Worm (Caenorhabditis elegans): Measurements from ENCODE around the gene srw-34.
"Not testable (repeated sequence)": the region's sequence is repeated elsewhere in the genome, so short reads cannot be mapped to it uniquely, and the experiment has no call there.

srw-34 gene

DNA sequence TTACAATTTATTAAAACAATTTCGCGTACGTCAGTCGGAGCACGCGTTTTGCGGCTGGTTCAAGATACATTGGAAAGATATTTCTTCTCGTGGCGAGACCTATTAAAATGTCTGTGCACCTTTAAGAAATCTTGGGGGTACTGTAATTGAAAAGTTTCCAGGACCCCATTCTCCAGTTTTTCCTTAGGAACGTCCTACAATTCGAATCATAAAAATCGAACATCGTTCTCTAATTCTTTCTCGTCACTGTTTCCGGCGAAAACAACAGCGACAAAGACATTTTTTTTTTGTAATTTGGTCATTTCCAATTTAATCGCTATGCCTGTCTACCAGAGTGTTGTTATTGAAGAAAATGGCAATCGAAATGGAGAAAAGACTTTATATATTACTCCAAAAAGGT is 14.6 kb upstream of the srw-34 start, which contains the start of gene Y32B12B.1:
Gene Y32B12B.1 (plus strand): TSS at position 301 of the 400 bp plus-strand sequence.
- no peak for TF ChIP-seq alr-1 (tag; optimal IDR thresholded peaks at IDR 0.05)
- TF ChIP-seq ceh-16 (tag; optimal IDR thresholded peaks at IDR 0.05), result no peak
- no peak for TF ChIP-seq dmd-4 (tag; optimal IDR thresholded peaks at IDR 0.05)
- TF ChIP-seq gmeb-1 (tag; optimal IDR thresholded peaks at IDR 0.05), result no peak
- no peak for TF ChIP-seq unc-39 (tag; optimal IDR thresholded peaks at IDR 0.05)
- TF ChIP-seq zag-1 (tag; optimal IDR thresholded peaks at IDR 0.05), result no peak
- no peak for TF ChIP-seq ceh-82 (tag; optimal IDR thresholded peaks at IDR 0.05)
- no peak for TF ChIP-seq R02D3.7 (tag; optimal IDR thresholded peaks at IDR 0.05)
- TF ChIP-seq C34F6.9 (tag; optimal IDR thresholded peaks at IDR 0.05), result no peak
- TF ChIP-seq lin-11 (tag; optimal IDR thresholded peaks at IDR 0.05), result no peak
- no peak for TF ChIP-seq sma-9 (GFP tag; optimal IDR thresholded peaks at IDR 0.05)
- TF ChIP-seq sma-9 (tag; optimal IDR thresholded peaks at IDR 0.05), result no peak
- TF ChIP-seq unc-62 (GFP tag; optimal IDR thresholded peaks at IDR 0.05), result no peak
- TF ChIP-seq nhr-25 (tag; optimal IDR thresholded peaks at IDR 0.05), result no peak
- TF ChIP-seq nhr-11 (tag; optimal IDR thresholded peaks at IDR 0.05), result no peak

DNA sequence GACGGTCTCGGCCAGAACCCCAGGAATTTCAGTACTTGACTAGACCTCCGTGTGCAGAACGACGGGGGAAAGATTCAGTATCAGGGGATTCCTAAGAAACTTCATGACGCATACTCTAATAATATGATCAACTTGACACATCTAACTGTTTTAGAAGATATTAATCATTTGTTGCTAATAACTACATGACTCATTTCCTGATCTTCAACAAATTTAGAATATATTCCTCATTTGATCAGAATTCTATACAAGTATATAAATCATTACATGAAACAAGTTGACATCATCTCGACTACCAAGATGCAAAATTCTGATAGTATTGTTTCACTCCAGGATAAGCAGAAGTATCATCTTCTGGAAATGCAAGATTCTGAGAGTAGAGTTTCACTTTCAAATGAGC is 13.0 kb upstream of the srw-34 start, which contains the start of gene Y32B12B.8:
Gene Y32B12B.8 (plus strand): TSS at position 301 of the 400 bp plus-strand sequence.
- TF ChIP-seq mbf-1 (tag; optimal IDR thresholded peaks at IDR 0.05), result no peak
- no peak for TF ChIP-seq peb-1 (tag; optimal IDR thresholded peaks at IDR 0.05)
- TF ChIP-seq elt-1 (tag; optimal IDR thresholded peaks at IDR 0.05), result no peak
- TF ChIP-seq nhr-23 (tag; optimal IDR thresholded peaks at IDR 0.05), result no peak
- no peak for TF ChIP-seq mab-5 (tag; optimal IDR thresholded peaks at IDR 0.05)
- no peak for TF ChIP-seq lin-13 (GFP tag; optimal IDR thresholded peaks at IDR 0.05)
- no peak for TF ChIP-seq lin-11 (tag; optimal IDR thresholded peaks at IDR 0.05)

DNA sequence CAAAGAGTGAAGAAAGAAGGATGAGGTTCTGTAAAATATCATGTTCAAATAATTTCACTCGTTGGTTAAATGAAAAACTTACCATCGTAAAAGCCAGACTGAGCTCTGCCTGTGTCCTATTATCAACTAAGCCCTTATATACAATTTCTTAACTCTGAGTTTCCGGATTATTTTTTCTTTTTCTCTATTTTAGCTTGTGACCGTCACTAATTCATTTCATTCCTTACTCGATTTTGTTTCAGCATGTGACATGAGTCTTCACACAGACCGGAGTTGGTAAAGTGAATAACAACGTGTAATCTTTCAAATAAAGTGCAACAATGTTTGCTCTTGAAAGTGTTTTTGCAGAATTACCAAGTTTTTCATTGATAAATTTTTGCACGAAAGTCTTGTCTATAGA is 11.9 kb upstream of the srw-34 start, which contains the start of gene cpr-2:
Gene cpr-2 (minus strand): TSS at position 101 of the 400 bp plus-strand sequence.
- TF ChIP-seq zag-1 (tag; optimal IDR thresholded peaks at IDR 0.05), result no peak
- TF ChIP-seq unc-39 (tag; optimal IDR thresholded peaks at IDR 0.05), result no peak
- no peak for TF ChIP-seq unc-62 (GFP tag; optimal IDR thresholded peaks at IDR 0.05)
- no peak for TF ChIP-seq lin-11 (tag; optimal IDR thresholded peaks at IDR 0.05)

- TF ChIP-seq nhr-77 (tag; optimal IDR thresholded peaks at IDR 0.05) (no peak), nhr-25 (tag; optimal IDR thresholded peaks at IDR 0.05) (no peak), dmd-4 (tag; optimal IDR thresholded peaks at IDR 0.05) (no peak), crh-2 (tag; optimal IDR thresholded peaks at IDR 0.05) (no peak), fos-1 (tag; optimal IDR thresholded peaks at IDR 0.05) (no peak), mdl-1 (tag; optimal IDR thresholded peaks at IDR 0.05) (no peak), ztf-4 (tag; optimal IDR thresholded peaks at IDR 0.05) (no peak)
These were observed 5.7 kb upstream of the srw-34 start, which contains the start of gene F36D3.16 for ce11 chrV:16527796-16528195. Gene F36D3.16, plus strand, starts transcription at chrV:16528096.

- no peak for TF ChIP-seq skn-1 (tag; optimal IDR thresholded peaks at IDR 0.05)
- no peak for TF ChIP-seq nhr-129 (tag; optimal IDR thresholded peaks at IDR 0.05)
- TF ChIP-seq aly-2 (tag; optimal IDR thresholded peaks at IDR 0.05), result no peak
- no peak for TF ChIP-seq nhr-23 (tag; optimal IDR thresholded peaks at IDR 0.05)
These were observed 4.7 kb upstream of the srw-34 start, which contains the start of gene F36D3.8 for ce11 chrV:16526858-16527257. Gene F36D3.8, plus strand, starts transcription at chrV:16527158.

DNA sequence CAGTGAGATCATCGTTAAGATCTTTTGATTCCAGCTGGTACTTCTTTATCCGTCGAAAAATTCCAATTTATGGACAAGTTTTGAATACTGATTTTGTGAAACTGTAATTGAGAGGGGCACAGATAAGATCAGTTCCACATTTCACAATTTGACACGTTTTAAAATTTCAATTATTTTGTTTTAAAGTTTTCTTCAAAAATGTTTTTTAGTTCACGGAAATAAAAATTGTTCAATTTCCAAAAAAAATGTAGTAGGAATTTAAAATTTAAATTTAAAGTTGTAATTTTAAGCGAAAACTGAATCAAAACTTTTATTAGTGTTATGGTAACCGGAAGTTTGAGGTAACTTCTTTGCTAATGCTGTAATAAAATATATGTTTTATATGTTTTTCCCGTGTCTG is 4.5 kb downstream of the srw-34 start, which contains the start of gene F36D3.4:
Gene F36D3.4 (minus strand): TSS at position 101 of the 400 bp plus-strand sequence.
- TF ChIP-seq ztf-11 (tag; optimal IDR thresholded peaks at IDR 0.05) (no peak), unc-62 (GFP tag; optimal IDR thresholded peaks at IDR 0.05) (no peak), skn-1 (tag; optimal IDR thresholded peaks at IDR 0.05) (no peak), ZK546.5 (tag; optimal IDR thresholded peaks at IDR 0.05) (no peak), nhr-10 (tag; optimal IDR thresholded peaks at IDR 0.05) (no peak)

DNA sequence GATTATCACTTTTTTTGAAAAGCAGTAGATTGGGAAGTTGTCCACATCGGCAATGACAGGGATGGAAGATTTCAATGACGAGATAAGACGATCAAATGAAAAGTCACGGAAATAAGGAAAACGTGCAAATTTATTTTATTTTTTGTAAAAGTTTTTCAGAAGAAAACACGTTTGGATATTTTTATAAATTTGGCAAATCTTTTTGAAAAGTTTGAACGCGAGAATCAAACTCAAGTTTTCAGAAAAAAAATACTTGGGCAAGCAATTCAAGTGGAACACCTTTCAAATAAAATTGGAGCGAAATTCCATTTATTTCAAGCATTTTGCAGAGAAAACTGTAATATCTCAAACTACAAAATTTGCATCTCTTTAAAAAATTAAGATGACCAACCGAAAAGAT is 7.0 kb downstream of the srw-34 start, which contains the start of gene F36D3.5:
Gene F36D3.5 (minus strand): TSS at position 101 of the 400 bp plus-strand sequence.
- not testable (repeated sequence) for TF ChIP-seq egl-27 (tag; optimal IDR thresholded peaks at IDR 0.05); sma-3 (GFP tag; optimal IDR thresholded peaks at IDR 0.05); F13H6.1 (tag; optimal IDR thresholded peaks at IDR 0.05)
